Worm (Caenorhabditis elegans) whole organism, L1 larva: Measurements from ENCODE around the gene Y55D9A.2.

Experiments
- C16A3.4 ChIP-seq: fragments of 150-350 bp; optimal IDR thresholded peaks from 2 replicates; lab custom pipeline; 2014; ENCODE audit warnings: missing biosample characterization, missing genetic modification characterization
- aly-2 ChIP-seq: fragments of 150-350 bp; optimal IDR thresholded peaks from 2 replicates; lab custom pipeline; 2014; ENCODE audit warnings: missing biosample characterization, missing genetic modification characterization
- ama-1 ChIP-seq: fragments of 150-350 bp; optimal IDR thresholded peaks from 2 replicates; lab custom pipeline; 2014
- fkh-10 ChIP-seq: sonication (generic microtip); optimal IDR thresholded peaks from 2 replicates; lab custom pipeline; 2017; ENCODE audit warnings: missing biosample characterization, missing genetic modification reagents, missing genetic modification characterization
- lsy-2 ChIP-seq, 2 experiments: fragments of 150-350 bp; optimal IDR thresholded peaks; 2 replicates each; lab custom pipeline; 2014; ENCODE audit warnings: missing biosample characterization in 2 of 2, missing genetic modification characterization in 2 of 2
- nhr-19 ChIP-seq: fragments of 200-800 bp; sonication (Bioruptor generic); conservative IDR thresholded peaks from 2 replicates; pipeline ENCODE4 v1.3.6; 2022; ENCODE audit warnings: missing genetic modification characterization, missing compliant biosample characterization
- nhr-237 ChIP-seq: fragments of 150-350 bp; optimal IDR thresholded peaks from 2 replicates; lab custom pipeline; 2014; ENCODE audit warnings: missing biosample characterization, missing genetic modification characterization
- nhr-76 ChIP-seq: sonication (generic microtip); optimal IDR thresholded peaks from 2 replicates; lab custom pipeline; 2017; ENCODE audit warnings: missing biosample characterization, missing genetic modification characterization
- nhr-77 ChIP-seq: fragments of 150-350 bp; optimal IDR thresholded peaks from 2 replicates; lab custom pipeline; 2014; ENCODE audit warnings: missing biosample characterization, missing genetic modification characterization
- pag-3 ChIP-seq: sonication (generic microtip); optimal IDR thresholded peaks from 2 replicates; lab custom pipeline; 2017; ENCODE audit warnings: missing genetic modification characterization, mild to moderate bottlenecking, missing compliant biosample characterization, antibody characterized with exemption, borderline replicate concordance; ENCODE audit not compliant: insufficient read depth
- skn-1 ChIP-seq: fragments of 150-350 bp; optimal IDR thresholded peaks from 2 replicates; lab custom pipeline; 2014; ENCODE audit warnings: missing biosample characterization, missing genetic modification characterization
- unc-130 ChIP-seq: fragments of 150-350 bp; optimal IDR thresholded peaks from 2 replicates; lab custom pipeline; 2017; ENCODE audit warnings: missing biosample characterization, missing genetic modification characterization, inconsistent platforms
- unc-86 ChIP-seq: sonication (generic microtip); optimal IDR thresholded peaks from 2 replicates; lab custom pipeline; 2016; ENCODE audit warnings: missing genetic modification characterization, missing compliant biosample characterization
- unc-98 ChIP-seq: fragments of 200-800 bp; sonication (Bioruptor generic); IDR thresholded peaks from 2 replicates; pipeline ENCODE4 v1.3.6; 2022; ENCODE audit warnings: missing genetic modification characterization, missing compliant biosample characterization

ce11 chrIV:12567176-12567892, 37.9 kb downstream of the Y55D9A.2 start, which contains the start of the genes hsb-1 and let-99:
- no peak for TF ChIP-seq nhr-76 (tag; lab: Kevin White, UChicago)
- no peak for TF ChIP-seq unc-86 (tag; lab: Kevin White, UChicago)
- no peak for TF ChIP-seq nhr-19 (GFP tag; lab: Robert Waterston, UW)
- no peak for TF ChIP-seq nhr-77 (tag; lab: Kevin White, UChicago)
- no peak for TF ChIP-seq ama-1
- no peak for TF ChIP-seq lsy-2 (tag; optimal IDR thresholded peaks at IDR 0.05; lab: Kevin White, UChicago)
- no peak for TF ChIP-seq fkh-10 (GFP tag; lab: Kevin White, UChicago)
- no peak for TF ChIP-seq nhr-237
- TF ChIP-seq aly-2 = no peak
- no peak for TF ChIP-seq skn-1
- no peak for TF ChIP-seq C16A3.4 (tag; lab: Kevin White, UChicago)
- TF ChIP-seq pag-3 (tag; lab: Kevin White, UChicago) = no peak
- no peak for TF ChIP-seq unc-130 (tag; lab: Kevin White, UChicago)
- no peak for TF ChIP-seq unc-98
